Worm (Caenorhabditis elegans): ENCODE data around the gene ttr-41.

Gene ttr-41

DNA sequence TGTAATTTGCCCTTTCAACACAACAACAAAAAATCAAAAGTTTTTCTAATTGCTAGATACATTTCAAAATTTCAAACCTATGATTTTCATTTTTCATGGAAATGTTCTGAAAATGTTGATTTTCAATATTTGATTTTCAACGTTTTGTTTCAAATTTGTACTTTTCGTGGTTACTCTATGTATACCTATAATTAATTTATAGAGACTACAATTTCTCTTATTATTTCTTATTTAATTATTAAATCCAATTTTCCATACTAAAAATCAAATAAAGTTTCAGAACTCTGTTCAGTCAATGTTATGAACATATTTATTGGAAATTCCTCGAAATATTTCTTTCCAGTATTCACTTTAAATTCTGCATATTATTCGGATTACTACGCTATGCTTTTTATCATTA, 40.7 kb downstream of the ttr-41 start, which contains the start of gene sre-39:
TSS of gene sre-39 (plus strand) at position 301 of the 400 bp plus-strand sequence.
- no peak for TF ChIP-seq mbf-1 (tag; optimal IDR thresholded peaks at IDR 0.05)
- TF ChIP-seq sem-4 (tag; optimal IDR thresholded peaks at IDR 0.05) = no peak
- no peak for TF ChIP-seq elt-1 (tag; optimal IDR thresholded peaks at IDR 0.05)

DNA sequence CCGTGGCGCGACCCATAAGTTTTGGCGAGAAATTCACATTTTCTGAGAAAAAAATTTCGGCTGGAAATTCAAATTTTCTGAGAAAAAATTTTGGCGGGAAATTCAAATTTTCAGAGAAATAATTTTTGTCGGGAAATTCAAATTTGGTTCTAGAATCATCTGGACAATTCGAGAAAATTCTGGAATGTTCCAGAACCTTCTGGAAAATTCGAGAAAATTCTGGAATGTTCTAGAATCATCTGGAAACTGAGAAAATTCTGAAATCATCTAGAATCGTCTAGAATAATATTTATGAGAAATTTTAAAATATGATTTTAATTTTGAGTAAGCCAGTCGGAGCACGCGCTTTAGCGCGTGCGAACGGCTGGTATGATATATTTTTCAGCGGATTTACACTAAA, 42.8 kb downstream of the ttr-41 start:
- TF ChIP-seq nhr-23 (tag; optimal IDR thresholded peaks at IDR 0.05) (no peak), unc-39 (tag; optimal IDR thresholded peaks at IDR 0.05) (no peak), mdl-1 (tag; optimal IDR thresholded peaks at IDR 0.05) (no peak), mbf-1 (tag; optimal IDR thresholded peaks at IDR 0.05) (no peak), nhr-129 (tag; optimal IDR thresholded peaks at IDR 0.05) (no peak), fos-1 (tag; optimal IDR thresholded peaks at IDR 0.05) (no peak), ceh-82 (tag; optimal IDR thresholded peaks at IDR 0.05) (no peak), ama-1 (optimal IDR thresholded peaks at IDR 0.05) (no peak)

DNA sequence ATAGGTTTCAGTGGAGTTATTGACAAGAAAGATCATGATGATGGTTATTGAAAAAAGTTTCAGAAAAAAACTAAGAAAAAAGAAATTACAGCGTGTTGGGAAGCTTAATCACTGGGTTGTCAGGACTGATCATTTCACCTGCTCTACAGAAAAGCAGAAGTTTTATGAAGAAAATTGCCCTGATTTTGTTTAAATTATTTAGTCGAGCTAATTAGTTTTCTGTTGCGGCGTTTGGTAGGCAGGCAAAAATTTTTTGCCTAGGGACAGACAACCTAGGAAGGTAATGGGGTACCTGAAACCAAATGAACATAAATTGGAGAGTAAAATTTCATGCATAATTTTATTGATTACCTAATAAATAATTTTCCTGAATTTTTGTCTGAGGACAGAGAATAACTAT, 44.0 kb downstream of the ttr-41 start, which contains the start of gene sre-40:
TSS of gene sre-40 (minus strand) at position 101 of the 400 bp plus-strand sequence.
- TF ChIP-seq nhr-10 (tag; optimal IDR thresholded peaks at IDR 0.05) = no peak
- TF ChIP-seq C34F6.9 (tag; optimal IDR thresholded peaks at IDR 0.05) = no peak
- TF ChIP-seq elt-3 (tag; optimal IDR thresholded peaks at IDR 0.05) = no peak
- no peak for TF ChIP-seq nhr-12 (tag; optimal IDR thresholded peaks at IDR 0.05)
- TF ChIP-seq sma-9 (GFP tag; optimal IDR thresholded peaks at IDR 0.05) = no peak
- TF ChIP-seq sma-9 (tag; optimal IDR thresholded peaks at IDR 0.05) = no peak
- TF ChIP-seq lin-13 (GFP tag; optimal IDR thresholded peaks at IDR 0.05) = no peak
- no peak for TF ChIP-seq ztf-1 (GFP tag; conservative IDR thresholded peaks at IDR 0.05)
- TF ChIP-seq crh-2 (tag; optimal IDR thresholded peaks at IDR 0.05) = no peak
- no peak for TF ChIP-seq dmd-4 (tag; optimal IDR thresholded peaks at IDR 0.05)
- no peak for TF ChIP-seq nhr-11 (tag; optimal IDR thresholded peaks at IDR 0.05)
- no peak for TF ChIP-seq nhr-6 (tag; optimal IDR thresholded peaks at IDR 0.05)
- TF ChIP-seq elt-1 (tag; optimal IDR thresholded peaks at IDR 0.05) = no peak
- no peak for TF ChIP-seq R02D3.7 (tag; optimal IDR thresholded peaks at IDR 0.05)
- no peak for TF ChIP-seq mab-5 (tag; optimal IDR thresholded peaks at IDR 0.05)
- TF ChIP-seq F13H6.1 (tag; optimal IDR thresholded peaks at IDR 0.05) = no peak
- TF ChIP-seq aly-2 (tag; optimal IDR thresholded peaks at IDR 0.05) = no peak

DNA sequence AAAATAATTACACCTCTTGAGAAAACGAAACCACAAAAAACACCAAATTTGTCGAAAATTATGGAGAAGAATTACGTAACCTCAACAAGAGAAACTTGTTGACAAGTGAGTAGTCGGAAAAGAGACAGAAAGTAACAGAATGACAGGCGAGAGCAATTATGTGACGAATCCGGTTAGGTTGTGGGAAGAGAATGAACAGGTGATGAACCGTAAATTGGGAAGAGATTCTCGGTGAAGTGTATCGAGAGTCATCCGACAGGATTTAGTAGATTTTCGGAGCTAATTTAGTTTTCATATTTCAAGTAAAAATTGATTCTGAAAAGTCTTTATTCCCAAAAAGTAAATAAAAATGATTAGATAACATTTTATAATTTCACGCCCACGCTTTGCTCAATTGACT, 46.3 kb downstream of the ttr-41 start, which contains the start of gene T05A7.7:
TSS of gene T05A7.7 (minus strand) at position 101 of the 400 bp plus-strand sequence.
- no peak for TF ChIP-seq ztf-1 (GFP tag; conservative IDR thresholded peaks at IDR 0.05)
- no peak for TF ChIP-seq snpc-4 (tag; optimal IDR thresholded peaks at IDR 0.05)
- no peak for TF ChIP-seq unc-39 (tag; optimal IDR thresholded peaks at IDR 0.05)
- TF ChIP-seq zag-1 (tag; optimal IDR thresholded peaks at IDR 0.05) = no peak
- no peak for TF ChIP-seq ceh-16 (tag; optimal IDR thresholded peaks at IDR 0.05)
- no peak for TF ChIP-seq nhr-12 (tag; optimal IDR thresholded peaks at IDR 0.05)
- TF ChIP-seq nhr-25 (tag; optimal IDR thresholded peaks at IDR 0.05) = no peak
- TF ChIP-seq crh-2 (tag; optimal IDR thresholded peaks at IDR 0.05) = no peak
- TF ChIP-seq lin-39 (tag; optimal IDR thresholded peaks at IDR 0.05) = no peak
- no peak for TF ChIP-seq sem-4 (tag; optimal IDR thresholded peaks at IDR 0.05)
- no peak for TF ChIP-seq fos-1 (tag; optimal IDR thresholded peaks at IDR 0.05)
- no peak for TF ChIP-seq ZK546.5 (tag; optimal IDR thresholded peaks at IDR 0.05)
- no peak for TF ChIP-seq ztf-4 (tag; optimal IDR thresholded peaks at IDR 0.05)
- no peak for TF ChIP-seq sma-3 (GFP tag; optimal IDR thresholded peaks at IDR 0.05)
- TF ChIP-seq alr-1 (tag; optimal IDR thresholded peaks at IDR 0.05) = no peak

DNA sequence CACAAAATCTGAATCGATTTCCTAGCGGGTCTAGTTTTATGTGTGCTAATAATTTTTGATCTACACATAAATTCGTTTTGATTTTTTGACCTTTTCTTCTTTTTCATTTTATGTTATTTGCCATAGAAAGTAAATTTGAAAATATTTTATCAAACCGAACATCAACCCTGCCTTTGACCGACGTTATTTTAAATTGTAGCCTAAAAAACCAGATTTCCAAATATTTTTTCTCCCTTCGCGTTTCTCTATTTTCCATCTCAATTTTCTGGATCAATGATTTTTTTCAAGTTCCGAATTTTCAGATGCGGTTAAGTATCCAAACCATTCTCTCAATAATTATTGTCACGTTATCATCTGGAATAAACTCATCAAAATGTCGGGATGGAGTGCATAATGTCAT, 49.8 kb downstream of the ttr-41 start, which contains the start of gene T05A7.1:
TSS of gene T05A7.1 (plus strand) at position 301 of the 400 bp plus-strand sequence.
- TF ChIP-seq nhr-11 (tag; optimal IDR thresholded peaks at IDR 0.05) (no peak), nhr-25 (tag; optimal IDR thresholded peaks at IDR 0.05) (no peak), sem-4 (tag; optimal IDR thresholded peaks at IDR 0.05) (no peak), nhr-6 (tag; optimal IDR thresholded peaks at IDR 0.05) (no peak), R02D3.7 (tag; optimal IDR thresholded peaks at IDR 0.05) (no peak), aly-2 (tag; optimal IDR thresholded peaks at IDR 0.05) (no peak), unc-55 (GFP tag; optimal IDR thresholded peaks at IDR 0.05) (no peak), peb-1 (tag; optimal IDR thresholded peaks at IDR 0.05) (no peak), alr-1 (tag; optimal IDR thresholded peaks at IDR 0.05) (no peak), fos-1 (tag; optimal IDR thresholded peaks at IDR 0.05) (no peak), blmp-1 (tag; optimal IDR thresholded peaks at IDR 0.05; ENCODE audit: insufficient read depth) (no peak), egl-27 (tag; optimal IDR thresholded peaks at IDR 0.05) (no peak)
